Fruit fly (Drosophila melanogaster) whole organism, embryonic: Measurements from ENCODE around the gene Acyp.
A peak's percentile ranks its signal among the peaks of the same experiment; 100 is the strongest.

ENCODE experiments used
- BtbVII ChIP-seq: fragments of 200-800 bp; sonication (Bioruptor generic); optimal IDR thresholded peaks from 3 replicates; lab custom pipeline; 2017; ENCODE audit warnings: missing biosample characterization, mild to moderate bottlenecking, missing genetic modification characterization
- CG11695 ChIP-seq: fragments of 200-800 bp; sonication (Bioruptor generic); IDR thresholded peaks from 3 replicates; pipeline ENCODE4 v1.3.6; 2022; ENCODE audit warnings: missing biosample characterization, missing genetic modification characterization
- CG12155 ChIP-seq: fragments of 200-800 bp; sonication (Bioruptor generic); optimal IDR thresholded peaks from 3 replicates; lab custom pipeline; 2016; ENCODE audit warnings: missing biosample characterization, missing genetic modification characterization
- CG12236 ChIP-seq: fragments of 200-800 bp; sonication (Bioruptor generic); optimal IDR thresholded peaks from 2 replicates; lab custom pipeline; 2016; ENCODE audit warnings: missing biosample characterization, missing genetic modification characterization
- CG1602 ChIP-seq: fragments of 200-800 bp; sonication (Bioruptor generic); optimal IDR thresholded peaks from 3 replicates; lab custom pipeline; 2016; ENCODE audit warnings: missing biosample characterization, missing genetic modification characterization
- CG16863 ChIP-seq: fragments of 200-800 bp; sonication (Bioruptor generic); optimal IDR thresholded peaks from 3 replicates; lab custom pipeline; 2016; ENCODE audit warnings: missing biosample characterization, missing genetic modification characterization
- CG17361 ChIP-seq: fragments of 200-800 bp; sonication (Bioruptor generic); IDR thresholded peaks from 3 replicates; pipeline ENCODE4 v1.3.6; 2022; ENCODE audit warnings: missing biosample characterization, missing genetic modification characterization
- CG17385 ChIP-seq: fragments of 200-800 bp; sonication (Bioruptor generic); optimal IDR thresholded peaks from 3 replicates; lab custom pipeline; 2018; ENCODE audit warnings: missing biosample characterization, mild to moderate bottlenecking, missing genetic modification characterization
- CG17612 ChIP-seq: fragments of 200-800 bp; sonication (Bioruptor generic); IDR thresholded peaks from 2 replicates; pipeline ENCODE4 v1.3.6; 2022; ENCODE audit warnings: missing biosample characterization, missing genetic modification characterization
- CG18476 ChIP-seq: fragments of 200-800 bp; sonication (Bioruptor generic); optimal IDR thresholded peaks from 2 replicates; lab custom pipeline; 2016; ENCODE audit warnings: missing biosample characterization, mild to moderate bottlenecking, missing genetic modification characterization
- CG2875 ChIP-seq: fragments of 200-800 bp; sonication (Bioruptor generic); optimal IDR thresholded peaks from 2 replicates; lab custom pipeline; 2017; ENCODE audit warnings: missing biosample characterization, mild to moderate bottlenecking, missing genetic modification characterization, missing genetic modification reagents
- CG31365 ChIP-seq: fragments of 200-800 bp; sonication (Bioruptor generic); optimal IDR thresholded peaks from 2 replicates; lab custom pipeline; 2018; ENCODE audit warnings: missing biosample characterization, mild to moderate bottlenecking, missing genetic modification characterization
- CG3726 ChIP-seq: fragments of 200-800 bp; sonication (Bioruptor generic); IDR thresholded peaks from 3 replicates; pipeline ENCODE4, ENCODE4 v1.3.6; 2022; ENCODE audit warnings: missing biosample characterization, missing genetic modification characterization
- CG6654 ChIP-seq: fragments of 200-800 bp; sonication (Bioruptor generic); optimal IDR thresholded peaks from 2 replicates; lab custom pipeline; 2017; ENCODE audit warnings: missing biosample characterization, mild to moderate bottlenecking, missing genetic modification characterization
- CG8944 ChIP-seq: fragments of 200-800 bp; sonication (Bioruptor generic); optimal IDR thresholded peaks from 3 replicates; lab custom pipeline; 2016; ENCODE audit warnings: missing biosample characterization, missing genetic modification characterization
- CG9932 ChIP-seq: fragments of 200-800 bp; sonication (Bioruptor generic); IDR thresholded peaks from 2 replicates; pipeline ENCODE4 v1.3.6; 2022; ENCODE audit warnings: missing biosample characterization, missing genetic modification characterization
- CoRest ChIP-seq: fragments of 200-800 bp; sonication (Bioruptor generic); optimal IDR thresholded peaks from 3 replicates; lab custom pipeline; 2018; ENCODE audit warnings: missing biosample characterization, mild to moderate bottlenecking, missing genetic modification characterization, moderate library complexity
- Eip74EF ChIP-seq, 2 experiments: fragments of 200-800 bp in 1 of 2; fragments of >200 bp in 1 of 2; sonication (Bioruptor generic) in 1 of 2; optimal IDR thresholded peaks; 2 replicates each; lab custom pipeline; 2017 to 2019; ENCODE audit warnings: missing biosample characterization in 2 of 2, missing genetic modification characterization in 2 of 2, mild to moderate bottlenecking in 1 of 2, moderate library complexity in 1 of 2
- GATAe ChIP-seq: fragments of 200-800 bp; sonication (Bioruptor generic); conservative IDR thresholded peaks from 2 replicates; pipeline ENCODE4 v1.3.6; 2022; ENCODE audit warnings: missing biosample characterization, missing genetic modification characterization
- Hand ChIP-seq: fragments of 200-800 bp; sonication (Bioruptor generic); optimal IDR thresholded peaks from 2 replicates; lab custom pipeline; 2017; ENCODE audit warnings: mild to moderate bottlenecking, missing biosample characterization, missing genetic modification reagents, missing genetic modification characterization
- HmgD ChIP-seq: fragments of 200-800 bp; sonication (Bioruptor generic); optimal IDR thresholded peaks from 3 replicates; lab custom pipeline; 2016; ENCODE audit warnings: missing biosample characterization, missing genetic modification characterization
- Hr51 ChIP-seq, 2 experiments: fragments of 200-800 bp; sonication (Bioruptor generic); optimal IDR thresholded peaks; 2 replicates in 1 of 2; 3 replicates in 1 of 2; lab custom pipeline; 2016 to 2018; ENCODE audit warnings: missing biosample characterization in 2 of 2, missing genetic modification characterization in 2 of 2, mild to moderate bottlenecking in 1 of 2, moderate library complexity in 1 of 2
- Lpt ChIP-seq: fragments of >200 bp; optimal IDR thresholded peaks from 2 replicates; lab custom pipeline; 2018; ENCODE audit warnings: missing biosample characterization, missing genetic modification characterization
- Myb ChIP-seq: fragments of 200-800 bp; sonication (Bioruptor generic); optimal IDR thresholded peaks from 2 replicates; lab custom pipeline; 2016; ENCODE audit warnings: missing biosample characterization, missing genetic modification characterization
- Oaz ChIP-seq: fragments of 200-800 bp; sonication (Bioruptor generic); IDR thresholded peaks from 2 replicates; pipeline ENCODE4 v1.3.6; 2022; ENCODE audit warnings: missing biosample characterization, missing genetic modification characterization
- Poxn ChIP-seq: fragments of 200-800 bp; sonication (Bioruptor generic); IDR thresholded peaks from 2 replicates; pipeline ENCODE4 v1.3.6; 2022; ENCODE audit warnings: missing biosample characterization, missing genetic modification characterization
- Scr ChIP-seq: fragments of 200-800 bp; sonication (Bioruptor generic); IDR thresholded peaks from 2 replicates; pipeline ENCODE4 v1.3.6; 2022; ENCODE audit warnings: missing biosample characterization, missing genetic modification characterization; ENCODE audit not compliant: partially characterized antibody
- ab ChIP-seq: fragments of 200-800 bp; sonication (Bioruptor generic); optimal IDR thresholded peaks from 2 replicates; lab custom pipeline; 2016; ENCODE audit warnings: missing biosample characterization, missing genetic modification characterization
- ase ChIP-seq: fragments of 200-800 bp; sonication (Bioruptor generic); IDR thresholded peaks from 3 replicates; pipeline ENCODE4 v1.3.6; 2022; ENCODE audit warnings: missing biosample characterization, missing genetic modification characterization
- bab2 ChIP-seq: fragments of 200-800 bp; sonication (Bioruptor generic); optimal IDR thresholded peaks from 2 replicates; lab custom pipeline; 2016; ENCODE audit warnings: missing biosample characterization, missing genetic modification characterization
- chm ChIP-seq: fragments of 200-800 bp; sonication (Bioruptor generic); IDR thresholded peaks from 2 replicates; pipeline ENCODE4 v1.3.6; 2022; ENCODE audit warnings: missing biosample characterization, missing genetic modification characterization
- crc ChIP-seq: fragments of 200-800 bp; sonication (Bioruptor generic); optimal IDR thresholded peaks from 2 replicates; lab custom pipeline; 2016; ENCODE audit warnings: missing biosample characterization, missing genetic modification characterization
- dmrt99B ChIP-seq: fragments of 200-800 bp; sonication (Bioruptor generic); optimal IDR thresholded peaks from 2 replicates; lab custom pipeline; 2018; ENCODE audit warnings: missing biosample characterization, mild to moderate bottlenecking, missing genetic modification characterization, moderate library complexity
- dysf ChIP-seq: fragments of 200-800 bp; sonication (Bioruptor generic); IDR thresholded peaks from 3 replicates; pipeline ENCODE4 v1.3.6; 2022; ENCODE audit warnings: missing biosample characterization, missing genetic modification characterization
- ems ChIP-seq: fragments of 200-800 bp; sonication (Bioruptor generic); optimal IDR thresholded peaks from 3 replicates; lab custom pipeline; 2016; ENCODE audit warnings: missing biosample characterization, missing genetic modification characterization
- eve ChIP-seq, 2 experiments: fragments of >200 bp; optimal IDR thresholded peaks; 2 replicates each; lab custom pipeline; 2017; ENCODE audit warnings: missing biosample characterization in 2 of 2, missing genetic modification characterization in 2 of 2
- grn ChIP-seq: fragments of 200-800 bp; sonication (Bioruptor generic); optimal IDR thresholded peaks from 3 replicates; lab custom pipeline; 2017; ENCODE audit warnings: missing biosample characterization, missing genetic modification characterization
- hkb ChIP-seq, 2 experiments: fragments of 200-800 bp in 1 of 2; fragments of >200 bp in 1 of 2; sonication (Bioruptor generic) in 1 of 2; IDR thresholded peaks in 1 of 2; optimal IDR thresholded peaks in 1 of 2; 2 replicates each; pipeline versions ENCODE4 v1.3.6 to Lab custom; 2017 to 2022; ENCODE audit warnings: missing biosample characterization in 1 of 2, missing genetic modification characterization in 1 of 2
- inv ChIP-seq: fragments of 200-800 bp; sonication (Bioruptor generic); IDR thresholded peaks from 2 replicates; pipeline ENCODE4 v1.3.6; 2022; ENCODE audit warnings: missing biosample characterization, missing genetic modification characterization; ENCODE audit not compliant: partially characterized antibody
- kay ChIP-seq: fragments of 200-800 bp; sonication (Bioruptor generic); optimal IDR thresholded peaks from 2 replicates; lab custom pipeline; 2016; ENCODE audit warnings: missing biosample characterization, missing genetic modification characterization
- onecut ChIP-seq: fragments of 200-800 bp; sonication (Bioruptor generic); IDR thresholded peaks from 2 replicates; pipeline ENCODE4 v1.3.6; 2022; ENCODE audit warnings: missing biosample characterization, missing genetic modification characterization
- pfk ChIP-seq: fragments of 200-800 bp; sonication (Bioruptor generic); optimal IDR thresholded peaks from 2 replicates; lab custom pipeline; 2018; ENCODE audit warnings: missing biosample characterization, mild to moderate bottlenecking, missing genetic modification characterization, moderate library complexity
- pum ChIP-seq: fragments of 200-800 bp; sonication (Bioruptor generic); optimal IDR thresholded peaks from 2 replicates; lab custom pipeline; 2016; ENCODE audit warnings: missing biosample characterization, missing genetic modification characterization
- rib ChIP-seq: fragments of 200-800 bp; sonication (Bioruptor generic); IDR thresholded peaks from 2 replicates; pipeline ENCODE4 v1.3.6; 2022; ENCODE audit warnings: missing biosample characterization, missing genetic modification characterization
- scrt ChIP-seq: fragments of 200-800 bp; sonication (Bioruptor generic); optimal IDR thresholded peaks from 2 replicates; lab custom pipeline; 2018; ENCODE audit warnings: missing biosample characterization, mild to moderate bottlenecking, missing genetic modification characterization, moderate library complexity
- sna ChIP-seq: fragments of 200-800 bp; sonication (Bioruptor generic); IDR thresholded peaks from 2 replicates; pipeline ENCODE4 v1.3.6; 2022; ENCODE audit warnings: missing biosample characterization, missing genetic modification characterization; ENCODE audit not compliant: partially characterized antibody
- tll ChIP-seq, 2 experiments: fragments of 200-800 bp in 1 of 2; fragments of >200 bp in 1 of 2; sonication (Bioruptor generic) in 1 of 2; optimal IDR thresholded peaks; 2 replicates each; lab custom pipeline; 2017 to 2019; ENCODE audit warnings: missing biosample characterization in 2 of 2, missing genetic modification characterization in 2 of 2, mild to moderate bottlenecking in 1 of 2, moderate library complexity in 1 of 2
- tup ChIP-seq: fragments of 200-800 bp; sonication (Bioruptor generic); optimal IDR thresholded peaks from 2 replicates; lab custom pipeline; 2016; ENCODE audit warnings: missing biosample characterization, mild to moderate bottlenecking, missing genetic modification characterization, moderate library complexity
- vvl ChIP-seq: fragments of 200-800 bp; sonication (Bioruptor generic); IDR thresholded peaks from 2 replicates; pipeline ENCODE4 v1.3.6; 2022; ENCODE audit warnings: missing biosample characterization, missing genetic modification characterization

The Acyp gene

DNA sequence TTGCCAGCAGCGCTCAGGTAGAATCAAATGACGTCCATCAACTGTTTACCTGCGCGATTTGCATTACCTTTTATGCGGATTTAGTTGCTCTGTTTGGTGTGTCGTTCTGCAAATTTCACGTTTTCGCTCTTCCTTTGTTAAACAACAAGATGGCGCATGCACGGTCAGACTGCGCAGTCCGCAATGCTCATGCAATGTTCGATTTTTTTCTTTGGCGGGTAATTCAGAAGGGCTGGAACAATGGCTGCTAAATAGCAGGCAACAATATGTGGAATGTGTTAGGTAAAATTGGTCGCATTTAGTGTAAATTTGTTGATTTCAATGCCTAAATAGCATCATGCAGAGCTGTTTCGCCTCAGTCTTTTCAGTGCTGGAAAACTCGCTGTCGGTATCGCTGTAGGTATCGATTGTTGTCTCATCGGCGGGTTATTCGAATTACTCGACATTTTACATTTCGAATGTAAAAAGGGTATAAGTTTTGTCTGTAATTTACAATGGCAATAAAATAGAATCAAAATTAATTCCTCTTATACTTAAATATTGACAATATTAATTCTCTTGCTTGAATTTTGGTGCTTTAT is 7.5 kb upstream of the Acyp start, which contains the start of gene Smg5 (continued):
- TF ChIP-seq ab (GFP tag; lab: Kevin White, UChicago) = peak; percentile 78
- TF ChIP-seq Scr = peak; percentile 80
- peak; percentile 47 for TF ChIP-seq tup (GFP tag; lab: Kevin White, UChicago)
- TF ChIP-seq CG18476 (GFP tag; lab: Kevin White, UChicago) = peak; percentile 88
- TF ChIP-seq sna (GFP tag; lab: Robert Waterston, UW) = peak; percentile 94
- peak in 1 of 2 experiments; percentile 2 for TF ChIP-seq Eip74EF (GFP tag; optimal IDR thresholded peaks at IDR 0.05; lab: Kevin White, UChicago)
- peak; percentile 97 for TF ChIP-seq chm
- no peak for TF ChIP-seq BtbVII (GFP tag; lab: Kevin White, UChicago)
- peak; percentile 88 for TF ChIP-seq CG17612 (GFP tag; lab: Robert Waterston, UW)
- peak; percentile 98 for TF ChIP-seq dysf
- TF ChIP-seq kay (GFP tag; lab: Kevin White, UChicago) = peak; percentile 82
- peak; percentile 97 for TF ChIP-seq ase (GFP tag; lab: Robert Waterston, UW)
- TF ChIP-seq Oaz = peak; percentile 97
- TF ChIP-seq CG6654 (GFP tag; lab: Kevin White, UChicago) = peak; percentile 51
- TF ChIP-seq vvl = peak; percentile 95
- peak; percentile 92 for TF ChIP-seq CG12155
- peak; percentile 96 for TF ChIP-seq inv (GFP tag; lab: Robert Waterston, UW)
- no peak for TF ChIP-seq Hand
- peak; percentile 77; the same call in 2 of the 3 replicates for TF ChIP-seq CG3726
- TF ChIP-seq Lpt (GFP tag; lab: Kevin White, UChicago) = no peak
- peak; percentile 96 for TF ChIP-seq CG16863 (GFP tag; lab: Kevin White, UChicago)
- TF ChIP-seq CG12236 (GFP tag; lab: Kevin White, UChicago) = peak; percentile 81
- peak; percentile 97 for TF ChIP-seq CG9932 (GFP tag; lab: Robert Waterston, UW)
- peak; percentile 95 for TF ChIP-seq bab2 (GFP tag; lab: Kevin White, UChicago)
- peak; percentile 10 for TF ChIP-seq grn (GFP tag; lab: Kevin White, UChicago)
- TF ChIP-seq crc = peak; percentile 84
- peak; percentile 85 for TF ChIP-seq CG17361 (GFP tag; lab: Robert Waterston, UW)
- TF ChIP-seq hkb (optimal IDR thresholded peaks at IDR 0.05; lab: Kevin White, UChicago) = peak; percentile 96
- TF ChIP-seq hkb (GFP tag; IDR thresholded peaks at IDR 0.05; lab: Robert Waterston, UW) = peak; percentile 91
- TF ChIP-seq Myb (GFP tag; lab: Kevin White, UChicago) = peak; percentile 90
- no peak for TF ChIP-seq CG31365 (tag; lab: Kevin White, UChicago)
- TF ChIP-seq dmrt99B = no peak
- peak; percentile 95 for TF ChIP-seq onecut (GFP tag; lab: Robert Waterston, UW)
- peak; percentile 95 for TF ChIP-seq CG1602 (GFP tag; lab: Kevin White, UChicago)
- TF ChIP-seq GATAe = peak; percentile 86
- peak; percentile 33 for TF ChIP-seq pfk (GFP tag; lab: Kevin White, UChicago)
- peak; percentile 96 for TF ChIP-seq CG8944 (GFP tag; lab: Kevin White, UChicago)
- TF ChIP-seq Hr51 (GFP tag; optimal IDR thresholded peaks at IDR 0.05; lab: Kevin White, UChicago) = peak; percentile 93 to 97
- TF ChIP-seq Poxn (GFP tag; lab: Robert Waterston, UW) = peak; percentile 73
- TF ChIP-seq CG11695 (GFP tag; lab: Robert Waterston, UW) = peak; percentile 88
- TF ChIP-seq CG2875 (GFP tag; lab: Kevin White, UChicago) = peak; percentile 37
- TF ChIP-seq scrt = peak; percentile 14
- TF ChIP-seq pum (GFP tag; lab: Kevin White, UChicago) = peak; percentile 94
- TF ChIP-seq rib (GFP tag; lab: Robert Waterston, UW) = peak; percentile 95
- peak; percentile 99 for TF ChIP-seq HmgD
- peak in 1 of 2 experiments; percentile 34 for TF ChIP-seq eve (GFP tag; optimal IDR thresholded peaks at IDR 0.05; lab: Kevin White, UChicago)
- peak; percentile 92 for TF ChIP-seq ems (GFP tag; lab: Kevin White, UChicago)
- TF ChIP-seq tll (GFP tag; optimal IDR thresholded peaks at IDR 0.05; lab: Kevin White, UChicago) = peak in 1 of 2 experiments; percentile 26
- TF ChIP-seq CG17385 (GFP tag; lab: Kevin White, UChicago) = peak; percentile 72
- TF ChIP-seq CoRest (tag; lab: Kevin White, UChicago) = peak; percentile 94
